Worm (Caenorhabditis elegans): Measurements from ENCODE around the gene F57C12.6.

DNA sequence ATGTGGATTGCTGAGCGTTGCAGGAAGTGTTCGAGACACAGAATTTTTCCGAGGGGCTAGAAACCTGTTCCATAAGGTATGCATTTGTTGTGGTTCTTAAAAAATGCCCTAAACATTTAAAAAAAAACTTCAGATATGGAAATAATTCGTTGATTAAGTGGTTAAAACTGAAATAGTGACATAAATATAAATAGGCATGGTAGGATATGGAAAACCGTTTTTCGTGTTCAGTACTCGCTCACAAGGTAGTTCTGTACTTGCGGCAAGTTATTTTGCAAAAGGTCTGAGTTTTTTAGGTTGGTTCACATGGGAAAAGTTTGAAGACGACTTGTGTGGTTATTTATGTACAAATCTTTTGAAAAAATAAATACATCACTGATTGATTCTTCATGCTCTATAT is 32.9 kb downstream of the F57C12.6 start, which contains the start of gene B0310.3:
- TF ChIP-seq him-1 (tag; optimal IDR thresholded peaks at IDR 0.05) (no peak), dao-5 (tag; optimal IDR thresholded peaks at IDR 0.05) (no peak), W03F9.2 (tag; optimal IDR thresholded peaks at IDR 0.05) (no peak)
